Fruit fly (Drosophila melanogaster) whole organism: ENCODE results near the gene SH3PX1.

Experiments
- CG8478 ChIP-seq: fragments of >200 bp; optimal IDR thresholded peaks from 2 replicates; lab custom pipeline; 2018; ENCODE audit warnings: inconsistent platforms
- Dll ChIP-seq: fragments of >200 bp; optimal IDR thresholded peaks from 2 replicates; lab custom pipeline; 2017
- EcR ChIP-seq, 2 experiments: fragments of >200 bp; optimal IDR thresholded peaks; 2 replicates each; lab custom pipeline; 2017; ENCODE audit warnings: missing biosample characterization in 2 of 2, missing genetic modification characterization in 2 of 2, missing genetic modification reagents in 2 of 2
- pan ChIP-seq: fragments of >200 bp; optimal IDR thresholded peaks from 2 replicates; lab custom pipeline; 2017
- psq ChIP-seq: fragments of >200 bp; optimal IDR thresholded peaks from 2 replicates; lab custom pipeline; 2017
- usp ChIP-seq: fragments of >200 bp; optimal IDR thresholded peaks from 2 replicates; lab custom pipeline; 2017; ENCODE audit warnings: missing biosample characterization, missing genetic modification characterization, mixed read lengths

The SH3PX1 gene

dm6 chr3L:9704162-9704748 is 9.4 kb downstream of the SH3PX1 start, which contains the start of gene CG16711:
TSS of gene CG16711 (plus strand) at chr3L:9704331.
- TF ChIP-seq usp (GFP tag; lab: Kevin White, UChicago): no peak
- TF ChIP-seq EcR (GFP tag; optimal IDR thresholded peaks at IDR 0.05; lab: Kevin White, UChicago): no peak
- TF ChIP-seq Dll (lab: Kevin White, UChicago): no peak
- no peak for TF ChIP-seq CG8478 (lab: Kevin White, UChicago)
- no peak for TF ChIP-seq psq
- TF ChIP-seq pan (lab: Kevin White, UChicago): no peak

DNA sequence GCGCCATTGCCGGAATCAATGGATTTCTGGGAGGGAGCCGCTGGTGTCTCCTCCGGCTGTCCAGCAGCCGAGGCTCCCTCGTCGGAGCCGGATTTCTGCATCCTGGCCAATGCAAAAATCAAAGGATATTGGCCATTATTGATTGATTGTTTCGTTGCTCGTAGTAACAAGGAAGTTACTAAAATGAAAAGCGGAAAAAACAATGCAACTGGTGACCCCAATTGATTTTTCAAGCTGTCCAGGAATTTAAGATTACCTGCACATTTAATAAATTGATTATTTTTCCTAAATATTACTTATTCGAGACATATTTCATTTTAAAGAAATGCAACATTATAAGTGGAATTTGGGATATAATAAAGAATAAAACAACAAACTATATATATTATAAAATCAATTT is 10.1 kb downstream of the SH3PX1 start, which contains the start of gene CG6761:
CG6761 (minus strand) TSS at position 101 of the 400 bp plus-strand sequence.
- TF ChIP-seq EcR (GFP tag; optimal IDR thresholded peaks at IDR 0.05; lab: Kevin White, UChicago) (no peak), CG8478 (lab: Kevin White, UChicago) (no peak), psq (no peak), pan (lab: Kevin White, UChicago) (no peak), Dll (lab: Kevin White, UChicago) (no peak), usp (GFP tag; lab: Kevin White, UChicago) (no peak)

DNA sequence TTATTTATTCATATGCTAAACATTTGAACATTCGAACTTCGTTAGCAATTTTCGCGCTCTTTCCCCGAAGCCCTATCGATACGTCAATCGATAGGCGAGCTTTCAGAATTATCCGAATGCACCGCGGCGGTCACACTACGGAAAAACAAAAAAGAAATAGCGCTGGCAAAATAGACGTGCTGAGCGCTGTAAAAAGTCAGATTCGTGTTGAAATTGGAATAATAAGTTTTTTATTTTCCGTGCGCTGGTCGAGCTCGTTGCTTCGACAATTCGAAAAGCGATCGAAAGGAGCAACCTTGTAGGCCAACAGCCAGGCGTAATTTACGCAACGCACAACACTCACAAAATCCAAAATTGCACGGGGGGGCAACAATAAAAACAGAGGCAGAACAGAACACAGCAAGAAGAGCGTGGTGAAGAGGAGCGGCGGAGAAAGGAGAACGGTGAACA is 15.4 kb downstream of the SH3PX1 start, which contains the start of gene Ubc4:
Ubc4 (plus strand) TSS at position 144 of the 450 bp plus-strand sequence.
- TF ChIP-seq CG8478 (lab: Kevin White, UChicago) (no peak), pan (lab: Kevin White, UChicago) (no peak), Dll (lab: Kevin White, UChicago) (no peak), EcR (GFP tag; optimal IDR thresholded peaks at IDR 0.05; lab: Kevin White, UChicago) (no peak), psq (no peak)

- TF ChIP-seq usp (GFP tag; lab: Kevin White, UChicago): no peak
- TF ChIP-seq CG8478 (lab: Kevin White, UChicago): no peak
- no peak for TF ChIP-seq Dll (lab: Kevin White, UChicago)
- TF ChIP-seq psq: no peak
- TF ChIP-seq EcR (GFP tag; optimal IDR thresholded peaks at IDR 0.05; lab: Kevin White, UChicago): no peak
Observed at dm6 chr3L:9697527-9697883, 16.1 kb downstream of the SH3PX1 start.

DNA sequence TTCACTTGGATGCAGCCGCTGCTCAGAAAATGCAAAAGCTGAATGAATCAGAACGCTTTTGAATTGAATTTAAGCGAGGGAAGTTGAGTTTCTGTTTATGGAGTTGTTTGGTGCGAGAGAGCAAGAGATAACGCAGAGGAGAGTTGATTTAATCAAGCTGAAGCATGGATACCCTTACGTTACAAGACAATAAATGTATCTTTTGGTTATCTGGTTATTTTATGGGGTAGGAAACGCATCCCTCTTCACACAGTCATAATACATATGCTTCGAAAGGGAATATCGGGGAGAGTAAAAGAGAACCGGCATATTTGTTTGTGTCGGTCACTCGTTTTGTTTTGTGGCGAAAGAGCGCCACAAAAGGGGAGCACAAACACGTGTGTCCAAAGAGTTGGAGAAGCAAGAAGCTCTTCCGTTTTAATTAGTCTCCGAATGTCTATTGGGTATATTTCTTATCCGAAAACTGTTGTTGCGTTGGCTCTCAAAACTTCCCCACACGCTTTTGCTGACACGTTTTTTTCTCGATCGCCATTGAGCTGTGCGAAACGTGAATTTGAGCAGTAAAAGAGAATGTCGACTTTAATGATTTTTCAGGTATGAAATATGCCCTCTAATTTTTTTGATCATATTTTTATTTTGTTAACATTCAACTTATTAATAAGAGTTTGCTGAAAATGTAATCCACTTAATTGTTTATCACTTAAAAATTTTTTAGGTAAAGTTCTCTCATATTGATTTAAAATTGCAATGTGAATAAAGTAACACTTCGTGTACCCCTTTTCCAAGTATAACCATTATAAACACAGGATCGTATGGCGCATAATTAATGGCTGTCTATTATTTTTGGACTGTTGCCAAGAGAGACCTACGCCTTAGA is 16.7 kb downstream of the SH3PX1 start, which contains the start of gene Prps:
Prps (minus strand) TSS at position 51 of the 877 bp plus-strand sequence.
- TF ChIP-seq Dll (lab: Kevin White, UChicago) (peak; percentile 45), CG8478 (lab: Kevin White, UChicago) (no peak)

- TF ChIP-seq pan (lab: Kevin White, UChicago) (no peak), usp (GFP tag; lab: Kevin White, UChicago) (no peak), Dll (lab: Kevin White, UChicago) (no peak), EcR (GFP tag; optimal IDR thresholded peaks at IDR 0.05; lab: Kevin White, UChicago) (no peak), psq (no peak), CG8478 (lab: Kevin White, UChicago) (no peak)
Observed at dm6 chr3L:9695647-9696046, 18.0 kb downstream of the SH3PX1 start.

- TF ChIP-seq Dll (lab: Kevin White, UChicago) (peak; percentile 57), EcR (GFP tag; optimal IDR thresholded peaks at IDR 0.05; lab: Kevin White, UChicago) (no peak), usp (GFP tag; lab: Kevin White, UChicago) (no peak), pan (lab: Kevin White, UChicago) (no peak), CG8478 (lab: Kevin White, UChicago) (no peak), psq (no peak)
Observed at dm6 chr3L:9695242-9695641, 18.4 kb downstream of the SH3PX1 start.

DNA sequence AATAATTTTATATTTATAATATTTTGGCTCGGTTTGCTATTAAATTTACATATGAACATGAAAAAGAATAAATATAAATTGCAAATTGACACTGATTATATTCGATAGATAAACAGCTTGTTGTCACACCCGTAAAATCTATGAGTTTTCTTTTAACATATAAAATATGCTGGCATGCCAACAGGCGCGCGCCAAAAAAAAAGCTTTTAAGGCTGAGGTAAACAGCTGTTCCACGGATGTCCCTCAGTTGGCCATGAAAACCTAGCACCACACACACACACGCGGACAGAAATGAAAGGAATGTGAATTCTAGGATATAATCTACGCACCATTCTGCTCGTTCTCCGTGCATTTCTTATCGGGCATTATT is 18.8 kb downstream of the SH3PX1 start:
- TF ChIP-seq EcR (GFP tag; optimal IDR thresholded peaks at IDR 0.05; lab: Kevin White, UChicago) (no peak), pan (lab: Kevin White, UChicago) (no peak), CG8478 (lab: Kevin White, UChicago) (no peak), Dll (lab: Kevin White, UChicago) (no peak), psq (no peak), usp (GFP tag; lab: Kevin White, UChicago) (no peak)

dm6 chr3L:9694169-9694866 is 19.3 kb downstream of the SH3PX1 start:
- TF ChIP-seq Dll (lab: Kevin White, UChicago): peak; percentile 60
- TF ChIP-seq psq: no peak

dm6 chr3L:9693552-9694133 is 20.0 kb downstream of the SH3PX1 start:
- TF ChIP-seq pan (lab: Kevin White, UChicago) (no peak), CG8478 (lab: Kevin White, UChicago) (no peak), psq (no peak), usp (GFP tag; lab: Kevin White, UChicago) (no peak)

- TF ChIP-seq pan (lab: Kevin White, UChicago): peak; percentile 92
- no peak for TF ChIP-seq CG8478 (lab: Kevin White, UChicago)
- no peak for TF ChIP-seq EcR (GFP tag; optimal IDR thresholded peaks at IDR 0.05; lab: Kevin White, UChicago)
- no peak for TF ChIP-seq usp (GFP tag; lab: Kevin White, UChicago)
- TF ChIP-seq psq: no peak
- peak; percentile 47 for TF ChIP-seq Dll (lab: Kevin White, UChicago)
Observed at dm6 chr3L:9692892-9693551, 20.6 kb downstream of the SH3PX1 start.
